Worm (Caenorhabditis elegans) whole organism, young adult: ENCODE measurements around the gene cbs-2.
"Not testable (repeated sequence)": the region's sequence is repeated elsewhere in the genome, so short reads cannot be mapped to it uniquely, and the experiment has no call there.

Experiments
- B0336.3 ChIP-seq: fragments of 200-800 bp; sonication (Bioruptor generic); IDR thresholded peaks from 2 replicates; pipeline ENCODE4 v1.3.6; 2022; ENCODE audit warnings: missing genetic modification characterization, missing compliant biosample characterization
- F10E7.11 ChIP-seq: sonication (generic microtip); optimal IDR thresholded peaks from 2 replicates; lab custom pipeline; 2017; ENCODE audit warnings: mild to moderate bottlenecking, missing genetic modification characterization, moderate library complexity, missing compliant biosample characterization
- F33H1.4 ChIP-seq: fragments of 200-800 bp; sonication (Bioruptor generic); IDR thresholded peaks from 2 replicates; pipeline ENCODE4 v1.3.6; 2022; ENCODE audit warnings: missing genetic modification reagents, missing genetic modification characterization, missing compliant biosample characterization
- F39B2.1 ChIP-seq: fragments of 200-800 bp; sonication (Bioruptor generic); IDR thresholded peaks from 2 replicates; pipeline ENCODE4 v1.3.6; 2022; ENCODE audit warnings: missing genetic modification reagents, missing genetic modification characterization, missing compliant biosample characterization
- F49E8.2 ChIP-seq: sonication (generic microtip); optimal IDR thresholded peaks from 3 replicates; lab custom pipeline; 2017; ENCODE audit warnings: missing genetic modification characterization, mild to moderate bottlenecking, missing compliant biosample characterization, antibody characterized with exemption, moderate library complexity; ENCODE audit not compliant: insufficient read depth
- Y53F4B.3 ChIP-seq: fragments of 200-800 bp; sonication (Bioruptor generic); IDR thresholded peaks from 2 replicates; pipeline ENCODE4 v1.3.6; 2022; ENCODE audit warnings: missing genetic modification reagents, missing genetic modification characterization, missing compliant biosample characterization
- Y53G8AR.9 ChIP-seq: fragments of 200-800 bp; sonication (Bioruptor generic); conservative IDR thresholded peaks from 2 replicates; pipeline ENCODE4 v1.3.6; 2022; ENCODE audit warnings: missing genetic modification reagents, missing genetic modification characterization, missing compliant biosample characterization
- ZK185.1 ChIP-seq: sonication (generic microtip); optimal IDR thresholded peaks from 2 replicates; lab custom pipeline; 2016; ENCODE audit warnings: mild to moderate bottlenecking, missing genetic modification characterization, missing compliant biosample characterization; ENCODE audit not compliant: poor library complexity, severe bottlenecking
- ama-1 ChIP-seq, 3 experiments: fragments of 150-350 bp in 1 of 3; sonication (generic microtip) in 2 of 3; optimal IDR thresholded peaks; 2 replicates each; lab custom pipeline; 2014 to 2018; ENCODE audit warnings: missing biosample characterization in 2 of 3, missing genetic modification characterization in 2 of 3, missing genetic modification reagents in 2 of 3
- athp-1 ChIP-seq: sonication (generic microtip); optimal IDR thresholded peaks from 2 replicates; lab custom pipeline; 2017; ENCODE audit warnings: mild to moderate bottlenecking, missing genetic modification characterization, missing compliant biosample characterization
- ccch-3 ChIP-seq: fragments of 200-800 bp; sonication (Bioruptor generic); optimal IDR thresholded peaks from 2 replicates; lab custom pipeline; 2018; ENCODE audit warnings: mild to moderate bottlenecking, missing genetic modification characterization, missing compliant biosample characterization
- cebp-1 ChIP-seq, 2 experiments: fragments of 200-800 bp in 1 of 2; sonication (Bioruptor generic) in 1 of 2; sonication (generic microtip) in 1 of 2; IDR thresholded peaks in 1 of 2; optimal IDR thresholded peaks in 1 of 2; 2 replicates each; pipeline versions ENCODE4 v1.3.6 to Lab custom; 2017 to 2022; ENCODE audit warnings: missing compliant biosample characterization in 2 of 2, missing genetic modification characterization in 2 of 2, mild to moderate bottlenecking in 1 of 2, missing genetic modification reagents in 1 of 2, moderate library complexity in 1 of 2
- ceh-58 ChIP-seq: fragments of 200-800 bp; sonication (Bioruptor generic); IDR thresholded peaks from 2 replicates; pipeline ENCODE4 v1.3.6; 2022; ENCODE audit warnings: missing genetic modification characterization, missing compliant biosample characterization
- efl-1 ChIP-seq: fragments of 150-350 bp; optimal IDR thresholded peaks from 2 replicates; lab custom pipeline; 2014; ENCODE audit warnings: missing biosample characterization, missing genetic modification reagents, missing genetic modification characterization
- egrh-3 ChIP-seq: fragments of 200-800 bp; sonication (Bioruptor generic); IDR thresholded peaks from 2 replicates; pipeline ENCODE4 v1.3.6; 2022; ENCODE audit warnings: missing genetic modification reagents, missing genetic modification characterization, missing compliant biosample characterization
- gei-17 ChIP-seq: fragments of 200-800 bp; sonication (Bioruptor generic); optimal IDR thresholded peaks from 2 replicates; lab custom pipeline; 2018; ENCODE audit warnings: mild to moderate bottlenecking, missing genetic modification characterization, missing compliant biosample characterization
- hrde-1 ChIP-seq: sonication (generic microtip); optimal IDR thresholded peaks from 2 replicates; lab custom pipeline; 2016; ENCODE audit warnings: missing genetic modification characterization, mild to moderate bottlenecking, missing compliant biosample characterization, moderate library complexity, missing genotype, missing genetic modification reagents, borderline replicate concordance
- lag-1 ChIP-seq: fragments of 200-800 bp; sonication (Bioruptor generic); IDR thresholded peaks from 2 replicates; pipeline ENCODE4 v1.3.6; 2022; ENCODE audit warnings: missing genetic modification reagents, missing genetic modification characterization, missing compliant biosample characterization
- let-526 ChIP-seq: fragments of 200-800 bp; sonication (Bioruptor generic); IDR thresholded peaks from 2 replicates; pipeline ENCODE4 v1.3.6; 2022; ENCODE audit warnings: missing genetic modification reagents, missing genetic modification characterization, missing compliant biosample characterization
- lin-35 ChIP-seq, 3 experiments: fragments of 150-350 bp in 2 of 3; sonication (generic microtip) in 1 of 3; optimal IDR thresholded peaks; 2 replicates each; lab custom pipeline; 2014 to 2018; ENCODE audit warnings: missing biosample characterization in 3 of 3, missing genetic modification characterization in 3 of 3, missing genetic modification reagents in 3 of 3
- lir-1 ChIP-seq: fragments of 200-800 bp; sonication (Bioruptor generic); conservative IDR thresholded peaks from 2 replicates; pipeline ENCODE4 v1.3.6; 2022; ENCODE audit warnings: missing genetic modification reagents, missing genetic modification characterization, missing compliant biosample characterization
- madf-10 ChIP-seq: sonication (generic microtip); optimal IDR thresholded peaks from 2 replicates; lab custom pipeline; 2016; ENCODE audit warnings: mild to moderate bottlenecking, missing genetic modification characterization, missing compliant biosample characterization
- madf-3 ChIP-seq: fragments of 200-800 bp; sonication (Bioruptor generic); IDR thresholded peaks from 2 replicates; pipeline ENCODE4 v1.3.6; 2022; ENCODE audit warnings: missing genetic modification reagents, missing genetic modification characterization, missing compliant biosample characterization
- madf-8 ChIP-seq: fragments of 200-800 bp; sonication (Bioruptor generic); conservative IDR thresholded peaks from 2 replicates; pipeline ENCODE4 v1.3.6; 2022; ENCODE audit warnings: missing genetic modification reagents, missing genetic modification characterization, missing compliant biosample characterization
- mcd-1 ChIP-seq: fragments of 200-800 bp; sonication (Bioruptor generic); IDR thresholded peaks from 2 replicates; pipeline ENCODE4 v1.3.6; 2022; ENCODE audit warnings: missing genetic modification reagents, missing genetic modification characterization, missing compliant biosample characterization
- mel-28 ChIP-seq: sonication (generic microtip); optimal IDR thresholded peaks from 2 replicates; lab custom pipeline; 2016; ENCODE audit warnings: borderline replicate concordance, mild to moderate bottlenecking, missing genetic modification characterization, missing compliant biosample characterization
- nhr-179 ChIP-seq: sonication (generic microtip); optimal IDR thresholded peaks from 2 replicates; lab custom pipeline; 2016; ENCODE audit warnings: mild to moderate bottlenecking, missing genetic modification characterization, missing compliant biosample characterization
- nhr-27 ChIP-seq: fragments of 200-800 bp; sonication (Bioruptor generic); optimal IDR thresholded peaks from 2 replicates; lab custom pipeline; 2018; ENCODE audit warnings: mild to moderate bottlenecking, missing genetic modification characterization, moderate library complexity, missing compliant biosample characterization
- nhr-80 ChIP-seq: sonication (generic microtip); optimal IDR thresholded peaks from 2 replicates; lab custom pipeline; 2016; ENCODE audit warnings: missing genetic modification characterization, missing compliant biosample characterization
- rcor-1 ChIP-seq: fragments of 200-800 bp; sonication (Bioruptor generic); IDR thresholded peaks from 2 replicates; pipeline ENCODE4 v1.3.6; 2022; ENCODE audit warnings: missing genetic modification reagents, missing genetic modification characterization, missing compliant biosample characterization
- sptf-2 ChIP-seq: fragments of 200-800 bp; sonication (Bioruptor generic); optimal IDR thresholded peaks from 2 replicates; lab custom pipeline; 2018; ENCODE audit warnings: mild to moderate bottlenecking, missing genetic modification characterization, missing compliant biosample characterization
- unc-130 ChIP-seq: sonication (generic microtip); optimal IDR thresholded peaks from 2 replicates; lab custom pipeline; 2016; ENCODE audit warnings: missing genetic modification reagents, missing genetic modification characterization, missing compliant biosample characterization
- unc-62 ChIP-seq: fragments of 150-350 bp; optimal IDR thresholded peaks from 2 replicates; lab custom pipeline; 2014; ENCODE audit warnings: missing biosample characterization, missing genetic modification reagents, missing genetic modification characterization
- xnd-1 ChIP-seq: sonication (generic microtip); optimal IDR thresholded peaks from 2 replicates; lab custom pipeline; 2016; ENCODE audit warnings: missing genotype, missing genetic modification reagents, missing genetic modification characterization, missing compliant biosample characterization
- zfh-2 ChIP-seq: fragments of 200-800 bp; sonication (Bioruptor generic); conservative IDR thresholded peaks from 2 replicates; pipeline ENCODE4 v1.3.6; 2022; ENCODE audit warnings: missing genetic modification reagents, missing genetic modification characterization, missing compliant biosample characterization
- ztf-25 ChIP-seq: fragments of 200-800 bp; sonication (Bioruptor generic); IDR thresholded peaks from 2 replicates; pipeline ENCODE4 v1.3.6; 2022; ENCODE audit warnings: missing genetic modification reagents, missing genetic modification characterization, missing compliant biosample characterization
- ztf-26 ChIP-seq: sonication (generic microtip); optimal IDR thresholded peaks from 2 replicates; lab custom pipeline; 2017; ENCODE audit warnings: missing genetic modification characterization, missing compliant biosample characterization
- ztf-6 ChIP-seq: fragments of 200-800 bp; sonication (Bioruptor generic); IDR thresholded peaks from 2 replicates; pipeline ENCODE4 v1.3.6; 2022; ENCODE audit warnings: missing genetic modification reagents, missing genetic modification characterization, missing compliant biosample characterization

cbs-2 gene

DNA sequence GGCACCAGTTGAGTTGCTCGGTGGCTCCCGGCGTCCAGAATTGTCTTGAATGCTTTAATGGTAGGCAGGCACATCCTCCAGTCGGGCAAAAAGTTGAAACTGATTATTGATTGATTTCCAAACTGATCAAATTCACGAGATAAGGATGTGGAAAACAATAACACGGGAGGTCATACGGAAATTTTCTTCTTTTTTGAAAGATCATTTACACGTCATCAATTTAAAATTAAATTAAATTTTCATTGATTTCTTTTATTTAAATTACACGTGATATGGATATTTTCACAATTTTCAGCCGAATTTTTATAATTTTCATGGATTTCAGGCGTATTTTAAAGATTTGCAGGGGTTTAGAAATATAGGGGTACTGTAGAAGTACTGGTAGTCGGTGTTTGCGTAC is at the start of gene cbs-2:
cbs-2 (minus strand) TSS at position 101 of the 400 bp plus-strand sequence.
- TF ChIP-seq Y53G8AR.9: no peak
- TF ChIP-seq cebp-1 (GFP tag; IDR thresholded peaks at IDR 0.05; lab: Robert Waterston, UW): no peak
- TF ChIP-seq cebp-1 (tag; optimal IDR thresholded peaks at IDR 0.05; lab: Kevin White, UChicago): no peak
- no peak for TF ChIP-seq sptf-2 (GFP tag; lab: Kevin White, UChicago)
- no peak for TF ChIP-seq F10E7.11 (tag; lab: Kevin White, UChicago)
- no peak for TF ChIP-seq gei-17 (GFP tag; lab: Kevin White, UChicago)
- TF ChIP-seq lir-1: no peak
- TF ChIP-seq nhr-80: no peak
- TF ChIP-seq madf-8 (GFP tag; lab: Robert Waterston, UW): no peak
- TF ChIP-seq ccch-3 (GFP tag; lab: Kevin White, UChicago): no peak

DNA sequence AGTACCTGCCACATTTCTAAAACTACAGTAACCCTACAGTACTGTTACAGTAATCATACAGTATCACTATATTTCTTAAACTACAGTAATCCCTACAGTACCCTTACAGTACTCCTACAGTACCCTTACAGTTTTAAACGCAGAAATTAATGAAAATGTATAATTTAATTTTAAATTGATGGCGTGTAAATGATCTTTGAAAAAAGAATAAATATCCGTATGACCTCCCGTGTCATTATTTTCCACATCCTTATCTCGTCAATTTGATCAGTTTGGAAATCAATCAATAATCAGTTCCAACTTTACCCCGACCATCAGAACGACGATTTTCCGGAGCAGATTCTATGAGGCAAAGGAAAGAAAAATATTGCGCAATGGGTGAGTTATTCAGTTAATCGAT is 31.5 kb upstream of the cbs-2 start, which contains the start of gene K09F6.3:
K09F6.3 (plus strand) TSS at position 301 of the 400 bp plus-strand sequence.
- not testable (repeated sequence) for TF ChIP-seq efl-1; lin-35 (GFP tag; optimal IDR thresholded peaks at IDR 0.05; lab: Kevin White, UChicago); ZK185.1 (tag; lab: Kevin White, UChicago)

DNA sequence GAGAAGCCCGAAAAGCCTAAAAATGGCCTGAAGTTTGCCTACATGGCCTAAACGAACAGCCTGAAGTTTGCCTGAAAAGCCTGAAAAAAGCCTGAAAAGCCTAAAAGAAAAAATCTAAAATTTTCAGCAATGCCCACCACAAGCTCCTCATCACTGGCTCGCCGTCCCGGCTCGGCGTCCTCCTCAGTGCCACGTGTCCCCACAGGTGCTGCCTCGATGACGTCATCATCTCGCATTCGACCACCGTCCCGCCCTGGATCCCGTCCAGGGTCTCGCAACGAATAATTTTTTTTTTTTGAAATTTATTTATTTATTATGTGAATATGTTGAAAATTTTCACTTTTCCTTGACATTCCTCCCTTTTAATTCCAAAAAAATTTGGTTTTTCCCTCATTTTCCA is 30.3 kb upstream of the cbs-2 start:
- peak; percentile 60; the same call in 1 of the 2 replicates for TF ChIP-seq zfh-2 (GFP tag; lab: Robert Waterston, UW)
- no peak for TF ChIP-seq xnd-1 (tag; lab: Kevin White, UChicago)
- TF ChIP-seq, all 124 proteins: peak for 1

- TF ChIP-seq zfh-2 (GFP tag; lab: Robert Waterston, UW) (peak; percentile 83), madf-8 (GFP tag; lab: Robert Waterston, UW) (no peak), ztf-25 (0 out of 2 replicates have a peak, but pooled peaks have one; percentile 49), nhr-27 (tag; lab: Kevin White, UChicago) (no peak), egrh-3 (peak; percentile 92), B0336.3 (GFP tag; lab: Robert Waterston, UW) (no peak)
These were observed 28.2 kb upstream of the cbs-2 start for ce11 chrII:2251617-2252016.

DNA sequence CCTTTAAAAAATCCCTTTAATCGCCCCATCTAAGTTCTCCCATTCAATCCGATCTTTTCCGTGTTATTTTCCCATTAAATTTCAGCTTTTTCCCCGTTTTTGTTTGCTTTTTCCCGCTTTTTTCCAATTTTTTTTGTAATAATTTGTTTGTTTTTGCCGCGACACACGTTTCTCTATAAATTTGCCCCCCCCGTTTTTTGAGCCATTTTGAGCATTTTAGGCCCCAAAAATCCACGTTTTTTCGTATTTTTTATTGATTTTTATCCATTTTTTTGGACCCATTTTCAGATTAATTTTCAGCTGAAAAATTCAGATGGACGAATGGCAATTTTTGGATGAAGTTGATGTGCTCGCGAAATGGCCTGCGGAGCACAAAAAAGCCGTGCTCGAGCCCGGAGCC is 20.0 kb upstream of the cbs-2 start, which contains the start of gene F54A3.2:
F54A3.2 (plus strand) TSS at position 301 of the 400 bp plus-strand sequence.
- TF ChIP-seq unc-130 (GFP tag; lab: Kevin White, UChicago) (no peak), Y53F4B.3 (GFP tag; lab: Robert Waterston, UW) (no peak), rcor-1 (GFP tag; lab: Robert Waterston, UW) (no peak), let-526 (GFP tag; lab: Robert Waterston, UW) (no peak), nhr-179 (tag; lab: Kevin White, UChicago) (no peak), athp-1 (no peak)
- TF ChIP-seq, all 124 proteins: peak for 0

- no peak for TF ChIP-seq ama-1 (optimal IDR thresholded peaks at IDR 0.05; lab: Kevin White, UChicago)
- TF ChIP-seq ama-1 (GFP tag; optimal IDR thresholded peaks at IDR 0.05; lab: Kevin White, UChicago): no peak
- TF ChIP-seq mcd-1 (GFP tag; lab: Robert Waterston, UW): no peak
- TF ChIP-seq hrde-1 (tag; lab: Kevin White, UChicago): no peak
- TF ChIP-seq F33H1.4 (GFP tag; lab: Robert Waterston, UW): no peak
- no peak for TF ChIP-seq ztf-26 (tag; lab: Kevin White, UChicago)
- TF ChIP-seq mel-28 (tag; lab: Kevin White, UChicago): no peak
- no peak for TF ChIP-seq F49E8.2 (tag; lab: Kevin White, UChicago)
- no peak for TF ChIP-seq Y53F4B.3 (GFP tag; lab: Robert Waterston, UW)
- no peak for TF ChIP-seq ceh-58
- TF ChIP-seq madf-10: no peak
- TF ChIP-seq madf-3: no peak
- TF ChIP-seq egrh-3: no peak
- TF ChIP-seq lag-1: no peak
- TF ChIP-seq ztf-6 (GFP tag; lab: Robert Waterston, UW): no peak
- TF ChIP-seq unc-130 (GFP tag; lab: Kevin White, UChicago): no peak
- TF ChIP-seq unc-62 (GFP tag; lab: Kevin White, UChicago): no peak
- TF ChIP-seq F39B2.1 (GFP tag; lab: Robert Waterston, UW): no peak
- no peak for TF ChIP-seq lin-35 (GFP tag; optimal IDR thresholded peaks at IDR 0.05; lab: Kevin White, UChicago)
These were observed 13.0 kb upstream of the cbs-2 start for ce11 chrII:2236352-2236751.
